Worm (Caenorhabditis elegans) whole organism, L3 larva: ENCODE data around the gene C05G5.7.

Experiments used
- R02D3.7 ChIP-seq: fragments of 150-350 bp; optimal IDR thresholded peaks from 2 replicates; lab custom pipeline; 2014; ENCODE audit warnings: missing biosample characterization, missing genetic modification characterization
- ceh-16 ChIP-seq: sonication (generic microtip); optimal IDR thresholded peaks from 2 replicates; lab custom pipeline; 2017; ENCODE audit warnings: missing biosample characterization, missing genetic modification characterization
- ceh-28 ChIP-seq: fragments of 150-350 bp; optimal IDR thresholded peaks from 2 replicates; lab custom pipeline; 2014; ENCODE audit warnings: missing biosample characterization, missing genetic modification reagents, missing genetic modification characterization
- ceh-82 ChIP-seq: fragments of 150-350 bp; optimal IDR thresholded peaks from 2 replicates; lab custom pipeline; 2014; ENCODE audit warnings: missing biosample characterization, missing genetic modification characterization
- daf-12 ChIP-seq: fragments of 150-350 bp; optimal IDR thresholded peaks from 2 replicates; lab custom pipeline; 2014; ENCODE audit warnings: missing biosample characterization, missing genetic modification reagents, missing genetic modification characterization
- egl-27 ChIP-seq: sonication (generic microtip); optimal IDR thresholded peaks from 4 replicates; lab custom pipeline; 2017; ENCODE audit warnings: missing biosample characterization, missing genetic modification reagents, missing genetic modification characterization
- egl-5 ChIP-seq: fragments of 150-350 bp; optimal IDR thresholded peaks from 2 replicates; lab custom pipeline; 2017; ENCODE audit warnings: missing biosample characterization, missing genetic modification reagents, missing genetic modification characterization, inconsistent platforms
- eor-1 ChIP-seq, 2 experiments: fragments of 150-350 bp; optimal IDR thresholded peaks; 2 replicates each; lab custom pipeline; 2014 to 2018; ENCODE audit warnings: missing biosample characterization in 2 of 2, missing genetic modification characterization in 2 of 2
- fkh-10 ChIP-seq: sonication (generic microtip); optimal IDR thresholded peaks from 2 replicates; lab custom pipeline; 2017; ENCODE audit warnings: missing biosample characterization, missing genetic modification reagents, missing genetic modification characterization
- hmg-11 ChIP-seq: sonication (generic microtip); optimal IDR thresholded peaks from 2 replicates; lab custom pipeline; 2016; ENCODE audit warnings: missing genetic modification characterization, missing compliant biosample characterization
- jun-1 ChIP-seq: fragments of 150-350 bp; optimal IDR thresholded peaks from 2 replicates; lab custom pipeline; 2014; ENCODE audit warnings: missing biosample characterization, missing genetic modification reagents, missing genetic modification characterization
- lin-15B ChIP-seq: fragments of 150-350 bp; optimal IDR thresholded peaks from 2 replicates; lab custom pipeline; 2014; ENCODE audit warnings: missing biosample characterization, missing genetic modification characterization
- lin-39 ChIP-seq: fragments of 150-350 bp; optimal IDR thresholded peaks from 2 replicates; lab custom pipeline; 2018; ENCODE audit warnings: missing biosample characterization, missing genetic modification reagents, missing genetic modification characterization
- lsy-12 ChIP-seq: sonication (generic microtip); optimal IDR thresholded peaks from 2 replicates; lab custom pipeline; 2016; ENCODE audit warnings: mild to moderate bottlenecking, missing genetic modification characterization, missing compliant biosample characterization
- mdl-1 ChIP-seq: fragments of 150-350 bp; optimal IDR thresholded peaks from 2 replicates; lab custom pipeline; 2014; ENCODE audit warnings: missing biosample characterization, missing genetic modification characterization
- mml-1 ChIP-seq: fragments of 150-350 bp; sonication (generic microtip); optimal IDR thresholded peaks from 3 replicates; lab custom pipeline; 2014; ENCODE audit warnings: missing biosample characterization, missing genetic modification characterization
- nfya-1 ChIP-seq: sonication (generic microtip); optimal IDR thresholded peaks from 2 replicates; lab custom pipeline; 2017; ENCODE audit warnings: missing genetic modification characterization, mild to moderate bottlenecking, missing compliant biosample characterization, antibody characterized with exemption, moderate library complexity; ENCODE audit not compliant: insufficient read depth
- nhr-12 ChIP-seq: fragments of 150-350 bp; optimal IDR thresholded peaks from 2 replicates; lab custom pipeline; 2014; ENCODE audit warnings: missing biosample characterization, missing genetic modification characterization
- nhr-23 ChIP-seq: fragments of 150-350 bp; optimal IDR thresholded peaks from 2 replicates; lab custom pipeline; 2014; ENCODE audit warnings: missing biosample characterization, missing genetic modification reagents, missing genetic modification characterization
- nhr-237 ChIP-seq: fragments of 150-350 bp; optimal IDR thresholded peaks from 2 replicates; lab custom pipeline; 2014; ENCODE audit warnings: missing biosample characterization, missing genetic modification characterization
- nhr-25 ChIP-seq: sonication (generic microtip); optimal IDR thresholded peaks from 2 replicates; lab custom pipeline; 2017; ENCODE audit warnings: missing biosample characterization, missing genetic modification characterization
- nhr-28 ChIP-seq: fragments of 150-350 bp; optimal IDR thresholded peaks from 2 replicates; lab custom pipeline; 2014; ENCODE audit warnings: missing biosample characterization, missing genetic modification characterization
- nhr-43 ChIP-seq: sonication (generic microtip); optimal IDR thresholded peaks from 2 replicates; lab custom pipeline; 2016; ENCODE audit warnings: mild to moderate bottlenecking, missing genetic modification characterization, missing compliant biosample characterization; ENCODE audit not compliant: poor library complexity, severe bottlenecking
- nhr-67 ChIP-seq: fragments of 150-350 bp; optimal IDR thresholded peaks from 2 replicates; lab custom pipeline; 2014; ENCODE audit warnings: missing biosample characterization, missing genetic modification characterization
- nhr-76 ChIP-seq: fragments of 150-350 bp; sonication (generic microtip); optimal IDR thresholded peaks from 5 replicates; lab custom pipeline; 2014; ENCODE audit warnings: missing biosample characterization, missing genetic modification characterization
- pha-4 ChIP-seq: fragments of 150-350 bp; optimal IDR thresholded peaks from 2 replicates; lab custom pipeline; 2014; ENCODE audit warnings: missing biosample characterization, missing genetic modification reagents, missing genetic modification characterization
- sea-2 ChIP-seq: fragments of 150-350 bp; sonication (generic microtip); optimal IDR thresholded peaks from 4 replicates; lab custom pipeline; 2014; ENCODE audit warnings: missing biosample characterization, missing genetic modification reagents, missing genetic modification characterization
- skn-1 ChIP-seq: fragments of 150-350 bp; optimal IDR thresholded peaks from 2 replicates; lab custom pipeline; 2014; ENCODE audit warnings: missing biosample characterization, missing genetic modification characterization
- unc-39 ChIP-seq: sonication (generic microtip); optimal IDR thresholded peaks from 4 replicates; lab custom pipeline; 2017; ENCODE audit warnings: missing biosample characterization, missing genetic modification characterization
- unc-62 ChIP-seq: fragments of 150-350 bp; sonication (generic microtip); optimal IDR thresholded peaks from 4 replicates; lab custom pipeline; 2014; ENCODE audit warnings: missing biosample characterization, missing genetic modification reagents, missing genetic modification characterization
- zag-1 ChIP-seq: fragments of 150-350 bp; optimal IDR thresholded peaks from 2 replicates; lab custom pipeline; 2014; ENCODE audit warnings: missing biosample characterization, missing genetic modification characterization
- ztf-4 ChIP-seq: fragments of 150-350 bp; optimal IDR thresholded peaks from 2 replicates; lab custom pipeline; 2014; ENCODE audit warnings: missing biosample characterization, missing genetic modification characterization

C05G5.7 gene

ce11 chrX:14736220-14736619 lies 7.4 kb downstream of the C05G5.7 start:
- no peak for TF ChIP-seq ceh-16 (tag; lab: Kevin White, UChicago)
- TF ChIP-seq egl-27 = no peak
- no peak for TF ChIP-seq nfya-1
- TF ChIP-seq R02D3.7 (tag; lab: Kevin White, UChicago) = no peak
- no peak for TF ChIP-seq nhr-76 (tag; lab: Kevin White, UChicago)
- TF ChIP-seq zag-1 = no peak
- no peak for TF ChIP-seq jun-1 (tag; lab: Kevin White, UChicago)
- no peak for TF ChIP-seq lin-15B (tag; lab: Kevin White, UChicago)
- TF ChIP-seq nhr-23 (tag; lab: Kevin White, UChicago) = no peak
- TF ChIP-seq daf-12 (tag; lab: Kevin White, UChicago) = no peak
- TF ChIP-seq mml-1 = no peak
- no peak for TF ChIP-seq lin-39 (tag; lab: Kevin White, UChicago)

ce11 chrX:14731828-14732331 lies 11.7 kb downstream of the C05G5.7 start, which contains the start of gene F33C8.4:
Gene F33C8.4, plus strand, starts transcription at chrX:14732281.
- no peak for TF ChIP-seq nhr-67 (tag; lab: Kevin White, UChicago)
- no peak for TF ChIP-seq unc-62 (GFP tag; lab: Kevin White, UChicago)
- TF ChIP-seq zag-1 = no peak
- no peak for TF ChIP-seq nhr-237 (tag; lab: Kevin White, UChicago)
- no peak for TF ChIP-seq ceh-82 (tag; lab: Kevin White, UChicago)
- TF ChIP-seq egl-5 = no peak
- no peak for TF ChIP-seq R02D3.7 (tag; lab: Kevin White, UChicago)
- no peak for TF ChIP-seq egl-27
- no peak for TF ChIP-seq jun-1 (tag; lab: Kevin White, UChicago)
- no peak for TF ChIP-seq ceh-16 (tag; lab: Kevin White, UChicago)
- TF ChIP-seq mdl-1 (tag; lab: Kevin White, UChicago) = no peak

- no peak for TF ChIP-seq nhr-43 (tag; lab: Kevin White, UChicago)
- TF ChIP-seq nhr-23 (tag; lab: Kevin White, UChicago) = no peak
- TF ChIP-seq ceh-82 (tag; lab: Kevin White, UChicago) = no peak
- TF ChIP-seq nhr-76 (tag; lab: Kevin White, UChicago) = no peak
- no peak for TF ChIP-seq eor-1 (tag; optimal IDR thresholded peaks at IDR 0.05; lab: Kevin White, UChicago)
- no peak for TF ChIP-seq lin-39 (tag; lab: Kevin White, UChicago)
- TF ChIP-seq nhr-25 (tag; lab: Kevin White, UChicago) = no peak
- no peak for TF ChIP-seq fkh-10
- TF ChIP-seq daf-12 (tag; lab: Kevin White, UChicago) = no peak
- no peak for TF ChIP-seq lin-15B (tag; lab: Kevin White, UChicago)
- no peak for TF ChIP-seq egl-27
- no peak for TF ChIP-seq sea-2 (GFP tag; lab: Kevin White, UChicago)
- TF ChIP-seq skn-1 (tag; lab: Kevin White, UChicago) = no peak
- no peak for TF ChIP-seq nhr-28
- TF ChIP-seq nhr-12 (tag; lab: Kevin White, UChicago) = no peak
Measured at ce11 chrX:14729319-14729718, 14.3 kb downstream of the C05G5.7 start, which contains the start of gene tsp-8. Gene tsp-8, minus strand, starts transcription at chrX:14729503.

- no peak for TF ChIP-seq lin-15B (tag; lab: Kevin White, UChicago)
- no peak for TF ChIP-seq nfya-1
- no peak for TF ChIP-seq unc-39 (tag; lab: Kevin White, UChicago)
- TF ChIP-seq nhr-67 (tag; lab: Kevin White, UChicago) = no peak
Measured at ce11 chrX:14724935-14725334, 18.6 kb downstream of the C05G5.7 start.

- TF ChIP-seq lsy-12 (no peak), ceh-28 (tag; lab: Kevin White, UChicago) (no peak), ztf-4 (tag; lab: Kevin White, UChicago) (no peak), hmg-11 (tag; lab: Kevin White, UChicago) (no peak), pha-4 (tag; lab: Kevin White, UChicago) (no peak), mdl-1 (tag; lab: Kevin White, UChicago) (no peak), skn-1 (tag; lab: Kevin White, UChicago) (no peak)
Measured at ce11 chrX:14721098-14721497, 22.5 kb downstream of the C05G5.7 start, which contains the start of gene F33C8.2. Gene F33C8.2, plus strand, starts transcription at chrX:14721398.
